Worm (Caenorhabditis elegans) whole organism, L4/young adult: ENCODE results near the gene F48F7.5.

Experiments
- W03F9.2 ChIP-seq: fragments of 150-350 bp; optimal IDR thresholded peaks from 2 replicates; lab custom pipeline; 2014; ENCODE audit warnings: missing biosample characterization, missing genetic modification characterization
- dao-5 ChIP-seq: sonication (generic microtip); optimal IDR thresholded peaks from 2 replicates; lab custom pipeline; 2016; ENCODE audit warnings: missing genotype, missing genetic modification characterization, moderate library complexity, missing compliant biosample characterization
- him-1 ChIP-seq: sonication (generic microtip); optimal IDR thresholded peaks from 2 replicates; lab custom pipeline; 2016; ENCODE audit warnings: missing genotype, missing genetic modification reagents, missing genetic modification characterization, missing compliant biosample characterization

ce11 chrX:13963203-13963602 lies 12.2 kb upstream of the F48F7.5 start, which contains the start of gene F48F7.3:
- no peak for TF ChIP-seq him-1 (tag; lab: Kevin White, UChicago)
- TF ChIP-seq dao-5 (tag; lab: Kevin White, UChicago), result no peak
- no peak for TF ChIP-seq W03F9.2
